Fruit fly (Drosophila melanogaster): ENCODE data around the gene CG10383.

The CG10383 gene

dm6 chr2L:18708239-18708891 lies 13.0 kb upstream of the CG10383 start, which contains the start of the genes Faf2 and Grip71 (continued):
- TF ChIP-seq dl (GFP tag; optimal IDR thresholded peaks at IDR 0.05; ENCODE audit: insufficient read depth in 1 of 2, partially characterized antibody in 2 of 2) (no peak), Abd-B (GFP tag; optimal IDR thresholded peaks at IDR 0.05) (no peak), HLH106 (tag; optimal IDR thresholded peaks at IDR 0.05) (peak; percentile 88), rgr (GFP tag; optimal IDR thresholded peaks at IDR 0.05) (peak; percentile 82), lola (GFP tag; optimal IDR thresholded peaks at IDR 0.05) (no peak), br (GFP tag; optimal IDR thresholded peaks at IDR 0.05) (peak; percentile 60)

dm6 chr2L:18707844-18708238 lies 12.4 kb upstream of the CG10383 start:
- TF ChIP-seq dmrt93B (GFP tag; optimal IDR thresholded peaks at IDR 0.05) = no peak
- TF ChIP-seq lola (GFP tag; optimal IDR thresholded peaks at IDR 0.05) = no peak
- TF ChIP-seq woc (GFP tag; optimal IDR thresholded peaks at IDR 0.05) = no peak
- TF ChIP-seq ey (GFP tag; optimal IDR thresholded peaks at IDR 0.05) = peak; percentile 22
- TF ChIP-seq Jra (GFP tag; optimal IDR thresholded peaks at IDR 0.05) = no peak
- no peak for TF ChIP-seq brk (GFP tag; optimal IDR thresholded peaks at IDR 0.05)
- TF ChIP-seq fru (GFP tag; optimal IDR thresholded peaks at IDR 0.05) = peak; percentile 53
- no peak for TF ChIP-seq Abd-B (GFP tag; optimal IDR thresholded peaks at IDR 0.05)
- TF ChIP-seq br (GFP tag; optimal IDR thresholded peaks at IDR 0.05) = peak; percentile 38
- TF ChIP-seq Sp1 (GFP tag; optimal IDR thresholded peaks at IDR 0.05) = no peak
- TF ChIP-seq Hnf4 (GFP tag; optimal IDR thresholded peaks at IDR 0.05) = peak; percentile 63
- no peak for TF ChIP-seq tai (GFP tag; optimal IDR thresholded peaks at IDR 0.05)
- TF ChIP-seq HLH106 (tag; optimal IDR thresholded peaks at IDR 0.05) = no peak
- TF ChIP-seq CG32264 (GFP tag; optimal IDR thresholded peaks at IDR 0.05) = peak; percentile 10
- TF ChIP-seq Mio (GFP tag; optimal IDR thresholded peaks at IDR 0.05) = no peak
- TF ChIP-seq Vsx2 (GFP tag; optimal IDR thresholded peaks at IDR 0.05; ENCODE audit: partially characterized antibody) = no peak
- no peak for TF ChIP-seq Hr78 (GFP tag; optimal IDR thresholded peaks at IDR 0.05)
- TF ChIP-seq jim (GFP tag; optimal IDR thresholded peaks at IDR 0.05) = no peak
- TF ChIP-seq CrebA (GFP tag; optimal IDR thresholded peaks at IDR 0.05; ENCODE audit: borderline replicate concordance) = no peak
- no peak for TF ChIP-seq pan (optimal IDR thresholded peaks at IDR 0.05)
- no peak for TF ChIP-seq CG9705 (GFP tag; optimal IDR thresholded peaks at IDR 0.05)
- TF ChIP-seq N (GFP tag; optimal IDR thresholded peaks at IDR 0.05) = no peak
- no peak for TF ChIP-seq GATAd (GFP tag; optimal IDR thresholded peaks at IDR 0.05)
- TF ChIP-seq dl (GFP tag; optimal IDR thresholded peaks at IDR 0.05; ENCODE audit: insufficient read depth in 1 of 2, partially characterized antibody in 2 of 2) = no peak
- peak; percentile 25 for TF ChIP-seq Hr83 (GFP tag; optimal IDR thresholded peaks at IDR 0.05; ENCODE audit: poor library complexity, severe bottlenecking)
- no peak for TF ChIP-seq sv (GFP tag; optimal IDR thresholded peaks at IDR 0.05)
- peak; percentile 59 for TF ChIP-seq rgr (GFP tag; optimal IDR thresholded peaks at IDR 0.05)
- peak; percentile 36 for TF ChIP-seq OdsH (GFP tag; optimal IDR thresholded peaks at IDR 0.05)
- TF ChIP-seq usp (GFP tag; optimal IDR thresholded peaks at IDR 0.05) = no peak
- no peak for TF ChIP-seq dsf (GFP tag; optimal IDR thresholded peaks at IDR 0.05; ENCODE audit: borderline replicate concordance)
- no peak for TF ChIP-seq Myc (optimal IDR thresholded peaks at IDR 0.05)
- TF ChIP-seq Dif (GFP tag; optimal IDR thresholded peaks at IDR 0.05; ENCODE audit: partially characterized antibody) = no peak
- TF ChIP-seq psq (GFP tag; optimal IDR thresholded peaks at IDR 0.05) = no peak
- TF ChIP-seq h (GFP tag; optimal IDR thresholded peaks at IDR 0.05) = peak; percentile 43
- no peak for TF ChIP-seq Rel (GFP tag; optimal IDR thresholded peaks at IDR 0.05)
- no peak for TF ChIP-seq Rel (tag; optimal IDR thresholded peaks at IDR 0.05)
- TF ChIP-seq sage (GFP tag; optimal IDR thresholded peaks at IDR 0.05) = no peak
- peak in 1 of 2 experiments; percentile 54 for TF ChIP-seq foxo (GFP tag; optimal IDR thresholded peaks at IDR 0.05)
- no peak for TF ChIP-seq Dfd (GFP tag; optimal IDR thresholded peaks at IDR 0.05)

dm6 chr2L:18705617-18706046 lies 10.2 kb upstream of the CG10383 start, which contains the start of gene Jwa:
Jwa (minus strand) TSS chr2L:18705703.
- TF ChIP-seq Hr78 (GFP tag; optimal IDR thresholded peaks at IDR 0.05) = no peak
- TF ChIP-seq dsf (GFP tag; optimal IDR thresholded peaks at IDR 0.05; ENCODE audit: borderline replicate concordance) = peak; percentile 94
- peak; percentile 68 for TF ChIP-seq dmrt93B (GFP tag; optimal IDR thresholded peaks at IDR 0.05)
- peak; percentile 90 for TF ChIP-seq h (GFP tag; optimal IDR thresholded peaks at IDR 0.05)
- peak; percentile 89 for TF ChIP-seq sv (GFP tag; optimal IDR thresholded peaks at IDR 0.05)
- peak; percentile 27 for TF ChIP-seq jim (GFP tag; optimal IDR thresholded peaks at IDR 0.05)
- TF ChIP-seq Mio (GFP tag; optimal IDR thresholded peaks at IDR 0.05) = peak; percentile 78
- peak; percentile 98 for TF ChIP-seq Hnf4 (GFP tag; optimal IDR thresholded peaks at IDR 0.05)
- TF ChIP-seq Myc (optimal IDR thresholded peaks at IDR 0.05) = no peak
- TF ChIP-seq CrebA (GFP tag; optimal IDR thresholded peaks at IDR 0.05; ENCODE audit: borderline replicate concordance) = no peak
- TF ChIP-seq Hr83 (GFP tag; optimal IDR thresholded peaks at IDR 0.05; ENCODE audit: poor library complexity, severe bottlenecking) = peak; percentile 37
- no peak for TF ChIP-seq GATAd (GFP tag; optimal IDR thresholded peaks at IDR 0.05)
- no peak for TF ChIP-seq Vsx2 (GFP tag; optimal IDR thresholded peaks at IDR 0.05; ENCODE audit: partially characterized antibody)
- TF ChIP-seq sage (GFP tag; optimal IDR thresholded peaks at IDR 0.05) = peak; percentile 57
- no peak for TF ChIP-seq pan (optimal IDR thresholded peaks at IDR 0.05)
- peak; percentile 96 for TF ChIP-seq br (GFP tag; optimal IDR thresholded peaks at IDR 0.05)
- TF ChIP-seq psq (GFP tag; optimal IDR thresholded peaks at IDR 0.05) = peak; percentile 88
- TF ChIP-seq Rel (GFP tag; optimal IDR thresholded peaks at IDR 0.05) = no peak
- peak; percentile 70 for TF ChIP-seq Rel (tag; optimal IDR thresholded peaks at IDR 0.05)
- TF ChIP-seq Dif (GFP tag; optimal IDR thresholded peaks at IDR 0.05; ENCODE audit: partially characterized antibody) = no peak
- TF ChIP-seq ey (GFP tag; optimal IDR thresholded peaks at IDR 0.05) = peak; percentile 91
- TF ChIP-seq brk (GFP tag; optimal IDR thresholded peaks at IDR 0.05) = no peak
- no peak for TF ChIP-seq Abd-B (GFP tag; optimal IDR thresholded peaks at IDR 0.05)
- peak; percentile 85 to 98 for TF ChIP-seq foxo (GFP tag; optimal IDR thresholded peaks at IDR 0.05)
- TF ChIP-seq lola (GFP tag; optimal IDR thresholded peaks at IDR 0.05) = no peak
- TF ChIP-seq Dfd (GFP tag; optimal IDR thresholded peaks at IDR 0.05) = no peak
- TF ChIP-seq CG32264 (GFP tag; optimal IDR thresholded peaks at IDR 0.05) = peak; percentile 65
- peak; percentile 88 for TF ChIP-seq woc (GFP tag; optimal IDR thresholded peaks at IDR 0.05)
- peak; percentile 84 for TF ChIP-seq HLH106 (tag; optimal IDR thresholded peaks at IDR 0.05)
- peak; percentile 74 for TF ChIP-seq CG9705 (GFP tag; optimal IDR thresholded peaks at IDR 0.05)
- peak; percentile 90 for TF ChIP-seq OdsH (GFP tag; optimal IDR thresholded peaks at IDR 0.05)
- peak; percentile 98 for TF ChIP-seq rgr (GFP tag; optimal IDR thresholded peaks at IDR 0.05)
- peak; percentile 97 for TF ChIP-seq Jra (GFP tag; optimal IDR thresholded peaks at IDR 0.05)
- no peak for TF ChIP-seq N (GFP tag; optimal IDR thresholded peaks at IDR 0.05)
- TF ChIP-seq Sp1 (GFP tag; optimal IDR thresholded peaks at IDR 0.05) = peak; percentile 93
